Fruit fly (Drosophila melanogaster): Measurements from ENCODE around the gene CG17261.

Gene CG17261

DNA sequence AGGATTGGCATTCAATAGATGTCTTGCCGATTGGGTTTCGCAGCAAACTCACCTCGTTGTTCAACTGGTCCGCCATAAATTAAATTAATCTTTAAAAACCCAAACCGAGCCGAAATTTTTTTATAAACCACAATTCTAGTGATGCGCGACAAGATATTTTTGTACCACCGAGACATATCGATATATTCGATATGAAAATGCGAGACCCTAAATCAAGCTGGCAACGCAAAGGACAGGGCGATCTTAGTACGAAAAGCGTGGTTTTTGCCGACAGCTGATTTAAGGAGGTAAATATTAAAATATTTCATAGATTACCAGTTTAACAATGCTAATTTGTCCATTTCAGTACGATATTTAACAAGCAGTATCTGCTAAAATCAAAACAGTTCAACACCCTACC lies 13.3 kb upstream of the CG17261 start, which contains the start of the genes Sf3b2 and CG17219 (continued):
- no peak for TF ChIP-seq CkIIα-i1 (GFP tag; IDR thresholded peaks at IDR 0.05)
- TF ChIP-seq Myb (GFP tag; optimal IDR thresholded peaks at IDR 0.05): peak; percentile 78
- no peak for TF ChIP-seq Fer1 (GFP tag; optimal IDR thresholded peaks at IDR 0.05)
- no peak for TF ChIP-seq CG4424 (GFP tag; optimal IDR thresholded peaks at IDR 0.05)
- no peak for TF ChIP-seq repo (GFP tag; optimal IDR thresholded peaks at IDR 0.05)
- no peak for TF ChIP-seq zfh1 (GFP tag; IDR thresholded peaks at IDR 0.05)
- TF ChIP-seq CG13775 (GFP tag; optimal IDR thresholded peaks at IDR 0.05): no peak
- no peak for TF ChIP-seq disco-r (GFP tag; optimal IDR thresholded peaks at IDR 0.05)
- no peak for TF ChIP-seq Camta (GFP tag; optimal IDR thresholded peaks at IDR 0.05)
- TF ChIP-seq hbn (GFP tag; IDR thresholded peaks at IDR 0.05; ENCODE audit: partially characterized antibody): peak; percentile 58
- TF ChIP-seq Trl (optimal IDR thresholded peaks at IDR 0.05): no peak
- peak; percentile 7 for TF ChIP-seq Trl (GFP tag; optimal IDR thresholded peaks at IDR 0.05)
- no peak for TF ChIP-seq C15 (GFP tag; IDR thresholded peaks at IDR 0.05)
- TF ChIP-seq sd (tag; optimal IDR thresholded peaks at IDR 0.05): no peak
- no peak for TF ChIP-seq stc (GFP tag; IDR thresholded peaks at IDR 0.05)
- no peak for TF ChIP-seq Hr3 (GFP tag; optimal IDR thresholded peaks at IDR 0.05)
- TF ChIP-seq CG18599 (GFP tag; optimal IDR thresholded peaks at IDR 0.05): no peak
- TF ChIP-seq tio (GFP tag; optimal IDR thresholded peaks at IDR 0.05): no peak
- TF ChIP-seq yki (optimal IDR thresholded peaks at IDR 0.05): no peak
- TF ChIP-seq CG5180 (GFP tag; optimal IDR thresholded peaks at IDR 0.05): no peak
- TF ChIP-seq cad (GFP tag; optimal IDR thresholded peaks at IDR 0.05): no peak
- no peak for TF ChIP-seq Taf1 (GFP tag; IDR thresholded peaks at IDR 0.05)
- TF ChIP-seq CG18619 (GFP tag; optimal IDR thresholded peaks at IDR 0.05): no peak
- no peak for TF ChIP-seq dmrt11E (tag; optimal IDR thresholded peaks at IDR 0.05)
- TF ChIP-seq CG12769 (tag; optimal IDR thresholded peaks at IDR 0.05): no peak
- no peak for TF ChIP-seq CG1647 (GFP tag; optimal IDR thresholded peaks at IDR 0.05)
- no peak for TF ChIP-seq Xrp1 (GFP tag; IDR thresholded peaks at IDR 0.05)
- TF ChIP-seq CG15601 (tag; optimal IDR thresholded peaks at IDR 0.05): no peak
- TF ChIP-seq gfzf (GFP tag; optimal IDR thresholded peaks at IDR 0.05): peak; percentile 18
- no peak for TF ChIP-seq Mes4 (GFP tag; optimal IDR thresholded peaks at IDR 0.05)
- TF ChIP-seq CG13424 (tag; optimal IDR thresholded peaks at IDR 0.05): no peak
- TF ChIP-seq H2.0 (GFP tag; IDR thresholded peaks at IDR 0.05): no peak
- TF ChIP-seq cg (GFP tag; optimal IDR thresholded peaks at IDR 0.05): no peak
- TF ChIP-seq bab2 (GFP tag; optimal IDR thresholded peaks at IDR 0.05): no peak
- TF ChIP-seq CG13296 (GFP tag; optimal IDR thresholded peaks at IDR 0.05): no peak
- TF ChIP-seq sc (optimal IDR thresholded peaks at IDR 0.05): no peak
- no peak for TF ChIP-seq sc (GFP tag; optimal IDR thresholded peaks at IDR 0.05)
- TF ChIP-seq pan (optimal IDR thresholded peaks at IDR 0.05): no peak
- no peak for TF ChIP-seq pan (GFP tag; optimal IDR thresholded peaks at IDR 0.05 in 1 of 2, IDR thresholded peaks at IDR 0.05 in 1 of 2)
- TF ChIP-seq caup (GFP tag; optimal IDR thresholded peaks at IDR 0.05; ENCODE audit: severe bottlenecking): no peak
- TF ChIP-seq luna (GFP tag; optimal IDR thresholded peaks at IDR 0.05): no peak
- TF ChIP-seq emc (GFP tag; optimal IDR thresholded peaks at IDR 0.05): no peak
- TF ChIP-seq crp (GFP tag; optimal IDR thresholded peaks at IDR 0.05): peak; percentile 26 to 85
- TF ChIP-seq Nf-YB (GFP tag; optimal IDR thresholded peaks at IDR 0.05): no peak
- no peak for TF ChIP-seq CG15269 (tag; optimal IDR thresholded peaks at IDR 0.05)
- no peak for TF ChIP-seq Drgx (GFP tag; IDR thresholded peaks at IDR 0.05)
- TF ChIP-seq CG31388 (GFP tag; optimal IDR thresholded peaks at IDR 0.05): no peak
- TF ChIP-seq org-1 (GFP tag; optimal IDR thresholded peaks at IDR 0.05): no peak
- no peak for TF ChIP-seq CG17568 (GFP tag; optimal IDR thresholded peaks at IDR 0.05)
- TF ChIP-seq CG3995 (GFP tag; optimal IDR thresholded peaks at IDR 0.05): no peak
- TF ChIP-seq pnt (GFP tag; optimal IDR thresholded peaks at IDR 0.05): no peak
- no peak for TF ChIP-seq tgo (GFP tag; IDR thresholded peaks at IDR 0.05)
- TF ChIP-seq D19A (tag; optimal IDR thresholded peaks at IDR 0.05): no peak
